Fruit fly (Drosophila melanogaster) Kc167 (cell line): ENCODE measurements around the gene Polr1E.

Experiments
- Myc ChIP-seq: fragments of >200 bp; optimal IDR thresholded peaks from 2 replicates; lab custom pipeline; 2017; ENCODE audit warnings: missing external identifiers
- Sin3A ChIP-seq: fragments of >200 bp; optimal IDR thresholded peaks from 2 replicates; lab custom pipeline; 2018; ENCODE audit warnings: missing external identifiers
- h ChIP-seq: fragments of >200 bp; optimal IDR thresholded peaks from 3 replicates; lab custom pipeline; 2018; ENCODE audit warnings: missing external identifiers
- insv ChIP-seq: fragments of >200 bp; optimal IDR thresholded peaks from 3 replicates; lab custom pipeline; 2018; ENCODE audit warnings: missing external identifiers
- psq ChIP-seq: fragments of >200 bp; optimal IDR thresholded peaks from 2 replicates; lab custom pipeline; 2017; ENCODE audit warnings: missing external identifiers
- ttk ChIP-seq: sonication (Bioruptor generic); optimal IDR thresholded peaks from 2 replicates; lab custom pipeline; 2017; ENCODE audit warnings: missing external identifiers

The Polr1E gene

dm6 chr3R:18296737-18297136 is 4.8 kb downstream of the Polr1E start:
- no peak for TF ChIP-seq insv
- TF ChIP-seq Myc (lab: Kevin White, UChicago), result no peak

dm6 chr3R:18296084-18296483 is 5.4 kb downstream of the Polr1E start:
- TF ChIP-seq ttk (lab: Kevin White, UChicago), result no peak
- TF ChIP-seq Myc (lab: Kevin White, UChicago), result no peak
- TF ChIP-seq Sin3A (lab: Kevin White, UChicago), result no peak
- TF ChIP-seq psq (lab: Kevin White, UChicago), result no peak
- TF ChIP-seq h, result no peak
- no peak for TF ChIP-seq insv

DNA sequence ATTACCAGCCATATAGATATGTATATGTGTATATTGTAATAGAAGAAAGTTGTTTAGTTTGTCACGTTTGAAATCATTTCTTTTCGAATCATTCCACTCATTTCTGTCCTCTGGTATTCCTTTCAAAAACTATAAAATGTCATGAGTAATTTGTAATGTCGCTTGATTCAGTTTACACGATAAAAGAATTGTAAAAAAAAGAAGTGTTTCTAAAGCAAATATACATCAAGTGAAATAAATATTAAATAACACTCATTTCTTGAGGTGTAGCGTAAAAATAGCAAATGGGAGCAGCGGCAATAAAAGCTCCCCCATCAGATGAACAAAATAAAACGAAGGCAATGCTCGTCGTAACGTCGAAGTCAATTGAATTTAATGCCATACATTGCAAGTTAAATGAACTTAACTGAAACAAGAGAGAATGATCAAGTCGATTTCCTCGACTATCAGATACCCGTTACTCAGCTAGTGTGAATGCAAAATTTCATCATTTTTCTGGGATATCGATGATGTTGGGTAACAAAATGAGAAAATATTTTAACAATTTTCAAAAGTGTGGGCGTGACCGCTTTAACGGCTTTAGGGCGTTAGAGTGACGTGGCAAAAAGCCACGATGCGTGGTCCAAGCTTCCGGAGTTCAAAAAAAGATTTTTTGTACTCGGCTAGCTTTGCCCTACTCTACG is 6.1 kb downstream of the Polr1E start:
- TF ChIP-seq h (no peak), psq (lab: Kevin White, UChicago) (no peak), Sin3A (lab: Kevin White, UChicago) (no peak), Myc (lab: Kevin White, UChicago) (no peak), insv (no peak), ttk (lab: Kevin White, UChicago) (no peak)

DNA sequence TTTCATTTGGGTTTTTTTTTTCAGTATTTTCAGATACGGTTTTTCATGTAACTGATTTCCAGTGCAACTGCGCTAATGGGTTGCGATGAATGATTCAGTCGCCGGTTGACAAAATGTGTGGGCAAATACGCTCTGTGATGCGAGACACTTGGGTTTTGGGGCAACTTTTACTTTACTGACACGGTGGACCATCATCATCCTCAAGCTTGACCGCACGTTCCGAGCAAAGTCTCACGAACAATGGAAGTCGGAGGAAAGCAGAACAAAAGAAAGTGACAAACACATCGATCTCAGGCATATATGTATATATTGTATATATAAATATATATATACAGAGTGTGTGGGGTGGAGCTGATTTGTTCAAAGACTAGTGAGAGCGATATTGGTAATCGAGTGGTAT is 7.0 kb downstream of the Polr1E start:
- TF ChIP-seq insv, result no peak
- no peak for TF ChIP-seq ttk (lab: Kevin White, UChicago)
- TF ChIP-seq Sin3A (lab: Kevin White, UChicago), result no peak
- no peak for TF ChIP-seq psq (lab: Kevin White, UChicago)
- TF ChIP-seq Myc (lab: Kevin White, UChicago), result no peak
- TF ChIP-seq h, result no peak

- TF ChIP-seq h (no peak), insv (no peak), ttk (lab: Kevin White, UChicago) (no peak), Sin3A (lab: Kevin White, UChicago) (no peak), Myc (lab: Kevin White, UChicago) (no peak), psq (lab: Kevin White, UChicago) (no peak)
Observed at dm6 chr3R:18292371-18292770, 9.2 kb downstream of the Polr1E start.

dm6 chr3R:18291831-18292230 is 9.7 kb downstream of the Polr1E start:
- TF ChIP-seq h, result no peak
- TF ChIP-seq ttk (lab: Kevin White, UChicago), result no peak
- no peak for TF ChIP-seq insv
- TF ChIP-seq Sin3A (lab: Kevin White, UChicago), result no peak
- TF ChIP-seq Myc (lab: Kevin White, UChicago), result no peak
- TF ChIP-seq psq (lab: Kevin White, UChicago), result no peak

- TF ChIP-seq psq (lab: Kevin White, UChicago) (no peak), insv (no peak), Sin3A (lab: Kevin White, UChicago) (no peak), ttk (lab: Kevin White, UChicago) (no peak), Myc (lab: Kevin White, UChicago) (no peak), h (no peak)
Observed at dm6 chr3R:18288677-18289076, 12.9 kb downstream of the Polr1E start, which contains the start of gene CG7131. Gene CG7131 (minus strand): TSS chr3R:18288777.

- no peak for TF ChIP-seq psq (lab: Kevin White, UChicago)
- TF ChIP-seq ttk (lab: Kevin White, UChicago), result no peak
Observed at dm6 chr3R:18283441-18283840, 18.1 kb downstream of the Polr1E start, which contains the start of the genes CG14312 and CG8064. Gene CG14312 (minus strand): TSS chr3R:18283528. Gene CG8064 (plus strand): TSS chr3R:18283660.

DNA sequence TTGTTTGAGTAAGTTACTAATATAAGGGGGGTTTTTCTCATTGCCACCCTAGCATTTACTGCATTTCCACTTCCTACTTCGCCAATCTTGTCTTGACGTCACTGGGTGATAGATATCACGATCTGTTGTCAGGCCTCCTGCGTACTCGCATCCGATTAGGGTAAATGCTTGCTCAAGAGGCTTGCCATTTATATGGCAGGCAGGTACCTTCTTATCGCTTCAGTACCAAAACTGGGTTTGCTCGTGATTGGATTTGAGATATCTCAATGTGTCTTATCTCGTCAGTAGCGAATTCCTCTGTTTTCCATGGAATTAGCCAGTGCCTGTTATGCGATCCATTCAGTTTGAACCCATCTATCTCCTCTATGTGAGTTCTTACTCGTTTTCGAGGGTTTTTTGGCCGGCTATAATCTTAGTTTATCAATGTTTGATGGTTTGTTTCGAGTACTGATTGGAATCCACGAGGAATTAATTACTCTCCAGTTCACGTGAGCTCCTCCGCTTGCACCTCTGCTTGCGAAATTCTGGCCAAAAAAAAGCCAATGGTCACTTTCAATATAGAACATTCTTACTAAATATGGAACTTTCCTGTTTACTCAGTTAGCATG is 20.6 kb downstream of the Polr1E start:
- TF ChIP-seq Myc (lab: Kevin White, UChicago) (no peak), psq (lab: Kevin White, UChicago) (no peak), Sin3A (lab: Kevin White, UChicago) (no peak), insv (no peak), h (no peak), ttk (lab: Kevin White, UChicago) (no peak)

DNA sequence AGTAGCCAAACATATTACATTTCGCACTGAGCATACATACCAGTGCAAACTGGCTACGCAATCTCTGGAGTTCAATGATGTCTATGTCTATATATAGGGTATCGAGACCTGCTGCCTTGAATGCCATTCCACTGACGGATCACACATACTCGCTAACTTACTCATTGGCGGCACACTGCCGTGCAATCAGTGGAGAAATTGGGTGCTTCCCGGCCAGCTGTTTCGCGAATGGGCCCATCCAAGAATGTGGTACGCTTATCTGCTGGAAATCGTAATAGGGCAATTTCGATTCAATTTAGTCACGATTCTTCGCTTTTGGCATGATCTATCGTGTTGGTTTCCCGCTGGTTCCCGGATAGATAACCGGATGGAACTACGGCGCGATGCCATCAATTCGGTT is 21.4 kb downstream of the Polr1E start:
- TF ChIP-seq Sin3A (lab: Kevin White, UChicago) (no peak), insv (no peak), ttk (lab: Kevin White, UChicago) (no peak), h (no peak), psq (lab: Kevin White, UChicago) (no peak), Myc (lab: Kevin White, UChicago) (no peak)

DNA sequence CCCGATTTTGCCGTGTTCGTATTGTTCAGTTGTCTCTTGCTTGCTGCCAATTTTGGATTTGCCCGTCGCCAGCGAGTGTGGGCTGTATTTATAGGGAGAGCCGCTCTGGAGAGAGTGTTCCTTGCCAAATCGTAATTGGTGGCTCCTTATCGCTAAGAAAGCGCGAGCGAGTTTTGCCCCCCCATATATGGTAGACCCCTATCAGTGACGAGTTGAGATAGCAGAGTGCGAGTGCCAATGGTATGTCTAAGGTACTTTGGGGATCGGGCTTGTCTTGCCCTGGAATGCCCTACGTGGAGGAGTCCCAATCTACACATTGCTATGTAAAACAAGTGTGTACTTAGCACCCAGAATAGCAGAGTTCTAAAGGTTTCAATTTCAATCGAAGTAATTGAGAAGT is 22.0 kb downstream of the Polr1E start, which contains the start of gene CG7142:
CG7142 (minus strand) TSS at position 29 of the 400 bp plus-strand sequence.
- no peak for TF ChIP-seq ttk (lab: Kevin White, UChicago)

DNA sequence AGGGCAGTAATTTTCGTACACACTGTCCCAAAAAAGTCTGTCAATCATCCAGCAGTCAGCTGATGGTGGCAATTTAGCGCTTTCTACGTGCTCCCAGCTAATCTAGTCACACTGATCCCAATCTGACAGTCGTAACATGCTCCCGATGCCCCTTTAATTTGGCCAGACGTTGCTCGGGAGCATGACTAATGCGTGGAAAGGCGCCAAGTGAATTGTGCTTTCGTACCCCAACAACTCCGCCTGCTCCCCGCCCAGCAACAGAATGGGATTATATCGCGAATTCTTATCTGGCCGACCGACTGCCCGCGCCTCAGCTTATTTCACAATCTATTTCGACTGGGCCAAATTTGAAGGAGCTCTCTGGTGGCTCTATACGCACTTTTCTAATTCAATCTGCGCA is 24.1 kb downstream of the Polr1E start:
- TF ChIP-seq ttk (lab: Kevin White, UChicago), result no peak
- no peak for TF ChIP-seq Sin3A (lab: Kevin White, UChicago)
- TF ChIP-seq psq (lab: Kevin White, UChicago), result no peak
- no peak for TF ChIP-seq Myc (lab: Kevin White, UChicago)
- no peak for TF ChIP-seq h
- no peak for TF ChIP-seq insv

dm6 chr3R:18276688-18277087 is 24.8 kb downstream of the Polr1E start:
- TF ChIP-seq insv, result no peak
- TF ChIP-seq Sin3A (lab: Kevin White, UChicago), result no peak
- no peak for TF ChIP-seq Myc (lab: Kevin White, UChicago)
- no peak for TF ChIP-seq h
- no peak for TF ChIP-seq psq (lab: Kevin White, UChicago)
- no peak for TF ChIP-seq ttk (lab: Kevin White, UChicago)
